Worm (Caenorhabditis elegans): ENCODE data around the gene T05C7.4.

- no peak for TF ChIP-seq fkh-10 (GFP tag; optimal IDR thresholded peaks at IDR 0.05)
- TF ChIP-seq hlh-6 (tag; optimal IDR thresholded peaks at IDR 0.05) = no peak
- TF ChIP-seq K09A11.1 (tag; optimal IDR thresholded peaks at IDR 0.05; ENCODE audit: insufficient read depth) = no peak
- no peak for TF ChIP-seq fax-1 (tag; optimal IDR thresholded peaks at IDR 0.05)
- TF ChIP-seq ama-1 (optimal IDR thresholded peaks at IDR 0.05) = no peak
- no peak for TF ChIP-seq ceh-24 (tag; optimal IDR thresholded peaks at IDR 0.05)
- no peak for TF ChIP-seq ceh-14 (tag; optimal IDR thresholded peaks at IDR 0.05)
- no peak for TF ChIP-seq nfya-1 (tag; optimal IDR thresholded peaks at IDR 0.05)
- TF ChIP-seq nhr-11 (tag; optimal IDR thresholded peaks at IDR 0.05) = no peak
- no peak for TF ChIP-seq pha-4 (tag; optimal IDR thresholded peaks at IDR 0.05)
- TF ChIP-seq ceh-48 (tag; optimal IDR thresholded peaks at IDR 0.05) = no peak
- no peak for TF ChIP-seq ceh-30 (tag; optimal IDR thresholded peaks at IDR 0.05)
- TF ChIP-seq ceh-31 (tag; optimal IDR thresholded peaks at IDR 0.05) = no peak
Observed at ce11 chrIV:86744-87143, 33.3 kb upstream of the T05C7.4 start.
